Worm (Caenorhabditis elegans) whole organism, young adult: ENCODE data around the gene T13C5.2.

Experiments used
- B0019.2 ChIP-seq: fragments of 200-800 bp; sonication (Bioruptor generic); conservative IDR thresholded peaks from 2 replicates; pipeline ENCODE4 v1.3.6; 2022; ENCODE audit warnings: missing genetic modification reagents, missing genetic modification characterization, missing compliant biosample characterization
- C06A6.2 ChIP-seq: fragments of 200-800 bp; sonication (Bioruptor generic); conservative IDR thresholded peaks from 2 replicates; pipeline ENCODE4 v1.3.6; 2022; ENCODE audit warnings: missing genetic modification characterization, missing compliant biosample characterization
- C17E4.6 ChIP-seq: fragments of 200-800 bp; sonication (Bioruptor generic); IDR thresholded peaks from 2 replicates; pipeline ENCODE4 v1.3.6; 2022; ENCODE audit warnings: missing genetic modification reagents, missing genetic modification characterization, missing compliant biosample characterization
- F10E7.11 ChIP-seq: sonication (generic microtip); optimal IDR thresholded peaks from 2 replicates; lab custom pipeline; 2017; ENCODE audit warnings: mild to moderate bottlenecking, missing genetic modification characterization, moderate library complexity, missing compliant biosample characterization
- F22D6.2 ChIP-seq: sonication (generic microtip); optimal IDR thresholded peaks from 2 replicates; lab custom pipeline; 2016; ENCODE audit warnings: mild to moderate bottlenecking, missing genetic modification characterization, missing compliant biosample characterization
- F23B12.7 ChIP-seq: sonication (generic microtip); optimal IDR thresholded peaks from 2 replicates; lab custom pipeline; 2017; ENCODE audit warnings: missing genetic modification characterization, mild to moderate bottlenecking, missing compliant biosample characterization, antibody characterized with exemption, moderate library complexity; ENCODE audit not compliant: insufficient read depth
- F37B4.10 ChIP-seq: fragments of 200-800 bp; sonication (Bioruptor generic); IDR thresholded peaks from 2 replicates; pipeline ENCODE4 v1.3.6; 2022; ENCODE audit warnings: missing genetic modification characterization, missing compliant biosample characterization
- F57A8.1 ChIP-seq: fragments of 200-800 bp; sonication (Bioruptor generic); optimal IDR thresholded peaks from 2 replicates; lab custom pipeline; 2018; ENCODE audit warnings: mild to moderate bottlenecking, missing genetic modification characterization, moderate library complexity, missing compliant biosample characterization
- K12H6.12 ChIP-seq: fragments of 200-800 bp; sonication (Bioruptor generic); optimal IDR thresholded peaks from 2 replicates; lab custom pipeline; 2018; ENCODE audit warnings: mild to moderate bottlenecking, missing genetic modification characterization, missing compliant biosample characterization
- Y53F4B.3 ChIP-seq: fragments of 200-800 bp; sonication (Bioruptor generic); IDR thresholded peaks from 2 replicates; pipeline ENCODE4 v1.3.6; 2022; ENCODE audit warnings: missing genetic modification reagents, missing genetic modification characterization, missing compliant biosample characterization
- Y53G8AR.9 ChIP-seq: fragments of 200-800 bp; sonication (Bioruptor generic); conservative IDR thresholded peaks from 2 replicates; pipeline ENCODE4 v1.3.6; 2022; ENCODE audit warnings: missing genetic modification reagents, missing genetic modification characterization, missing compliant biosample characterization
- Y67H2A.10 ChIP-seq: fragments of 200-800 bp; sonication (Bioruptor generic); conservative IDR thresholded peaks from 2 replicates; pipeline ENCODE4 v1.3.6; 2022; ENCODE audit warnings: missing genetic modification reagents, missing genetic modification characterization, missing compliant biosample characterization
- aptf-3 ChIP-seq: fragments of 200-800 bp; sonication (Bioruptor generic); IDR thresholded peaks from 2 replicates; pipeline ENCODE4 v1.3.6; 2022; ENCODE audit warnings: missing genetic modification characterization, missing compliant biosample characterization
- attf-6 ChIP-seq: fragments of 200-800 bp; sonication (Bioruptor generic); IDR thresholded peaks from 2 replicates; pipeline ENCODE4 v1.3.6; 2022; ENCODE audit warnings: missing genetic modification reagents, missing genetic modification characterization, missing compliant biosample characterization
- bed-1 ChIP-seq: fragments of 200-800 bp; sonication (Bioruptor generic); IDR thresholded peaks from 2 replicates; pipeline ENCODE4 v1.3.6; 2022; ENCODE audit warnings: missing genetic modification reagents, missing genetic modification characterization, missing compliant biosample characterization
- bed-2 ChIP-seq: fragments of 200-800 bp; sonication (Bioruptor generic); IDR thresholded peaks from 2 replicates; pipeline ENCODE4 v1.3.6; 2022; ENCODE audit warnings: missing genetic modification reagents, missing genetic modification characterization, missing compliant biosample characterization
- ceh-100 ChIP-seq: fragments of 200-800 bp; sonication (Bioruptor generic); IDR thresholded peaks from 2 replicates; pipeline ENCODE4 v1.3.6; 2022; ENCODE audit warnings: missing genetic modification reagents, missing genetic modification characterization, missing compliant biosample characterization
- ceh-91 ChIP-seq: fragments of 200-800 bp; sonication (Bioruptor generic); IDR thresholded peaks from 2 replicates; pipeline ENCODE4 v1.3.6; 2022; ENCODE audit warnings: missing genetic modification reagents, missing genetic modification characterization, missing compliant biosample characterization
- chd-7 ChIP-seq: sonication (generic microtip); optimal IDR thresholded peaks from 2 replicates; lab custom pipeline; 2016; ENCODE audit warnings: mild to moderate bottlenecking, missing genetic modification characterization, moderate library complexity, missing compliant biosample characterization
- die-1 ChIP-seq: sonication (generic microtip); optimal IDR thresholded peaks from 2 replicates; lab custom pipeline; 2016; ENCODE audit warnings: missing genotype, mild to moderate bottlenecking, missing genetic modification characterization, missing compliant biosample characterization
- dox-1 ChIP-seq: fragments of 200-800 bp; sonication (Bioruptor generic); IDR thresholded peaks from 2 replicates; pipeline ENCODE4 v1.3.6; 2022; ENCODE audit warnings: missing genetic modification reagents, missing genetic modification characterization, missing compliant biosample characterization
- egl-18 ChIP-seq: fragments of 200-800 bp; sonication (Bioruptor generic); IDR thresholded peaks from 2 replicates; pipeline ENCODE4 v1.3.6; 2022; ENCODE audit warnings: missing genetic modification reagents, missing genetic modification characterization, missing compliant biosample characterization
- ets-4 ChIP-seq: fragments of 200-800 bp; sonication (Bioruptor generic); optimal IDR thresholded peaks from 2 replicates; lab custom pipeline; 2018; ENCODE audit warnings: mild to moderate bottlenecking, missing genetic modification characterization, missing compliant biosample characterization
- gei-17 ChIP-seq: fragments of 200-800 bp; sonication (Bioruptor generic); optimal IDR thresholded peaks from 2 replicates; lab custom pipeline; 2018; ENCODE audit warnings: mild to moderate bottlenecking, missing genetic modification characterization, missing compliant biosample characterization
- hlh-12 ChIP-seq: sonication (generic microtip); optimal IDR thresholded peaks from 2 replicates; lab custom pipeline; 2016; ENCODE audit warnings: missing genetic modification characterization, missing compliant biosample characterization
- hlh-26 ChIP-seq: fragments of 200-800 bp; sonication (Bioruptor generic); conservative IDR thresholded peaks from 2 replicates; pipeline ENCODE4 v1.3.6; 2022; ENCODE audit warnings: missing genetic modification reagents, missing genetic modification characterization, missing compliant biosample characterization
- hmg-1.2 ChIP-seq: fragments of 200-800 bp; sonication (Bioruptor generic); IDR thresholded peaks from 2 replicates; pipeline ENCODE4 v1.3.6; 2022; ENCODE audit warnings: missing genetic modification reagents, missing genetic modification characterization, missing compliant biosample characterization
- hmg-20 ChIP-seq: fragments of 200-800 bp; sonication (Bioruptor generic); IDR thresholded peaks from 2 replicates; pipeline ENCODE4 v1.3.6; 2022; ENCODE audit warnings: missing genetic modification reagents, missing genetic modification characterization, missing compliant biosample characterization
- lag-1 ChIP-seq: fragments of 200-800 bp; sonication (Bioruptor generic); IDR thresholded peaks from 2 replicates; pipeline ENCODE4 v1.3.6; 2022; ENCODE audit warnings: missing genetic modification reagents, missing genetic modification characterization, missing compliant biosample characterization
- let-526 ChIP-seq: fragments of 200-800 bp; sonication (Bioruptor generic); IDR thresholded peaks from 2 replicates; pipeline ENCODE4 v1.3.6; 2022; ENCODE audit warnings: missing genetic modification reagents, missing genetic modification characterization, missing compliant biosample characterization
- lin-35 ChIP-seq, 3 experiments: fragments of 150-350 bp in 2 of 3; sonication (generic microtip) in 1 of 3; optimal IDR thresholded peaks; 2 replicates each; lab custom pipeline; 2014 to 2018; ENCODE audit warnings: missing biosample characterization in 3 of 3, missing genetic modification characterization in 3 of 3, missing genetic modification reagents in 3 of 3
- lin-54 ChIP-seq: fragments of 200-800 bp; sonication (Bioruptor generic); optimal IDR thresholded peaks from 2 replicates; lab custom pipeline; 2018; ENCODE audit warnings: mild to moderate bottlenecking, missing genetic modification characterization, missing compliant biosample characterization
- lsl-1 ChIP-seq: fragments of 200-800 bp; sonication (Bioruptor generic); optimal IDR thresholded peaks from 2 replicates; lab custom pipeline; 2018; ENCODE audit warnings: mild to moderate bottlenecking, missing genetic modification characterization, moderate library complexity, missing compliant biosample characterization
- madf-10 ChIP-seq: sonication (generic microtip); optimal IDR thresholded peaks from 2 replicates; lab custom pipeline; 2016; ENCODE audit warnings: mild to moderate bottlenecking, missing genetic modification characterization, missing compliant biosample characterization
- madf-8 ChIP-seq: fragments of 200-800 bp; sonication (Bioruptor generic); conservative IDR thresholded peaks from 2 replicates; pipeline ENCODE4 v1.3.6; 2022; ENCODE audit warnings: missing genetic modification reagents, missing genetic modification characterization, missing compliant biosample characterization
- mcd-1 ChIP-seq: fragments of 200-800 bp; sonication (Bioruptor generic); IDR thresholded peaks from 2 replicates; pipeline ENCODE4 v1.3.6; 2022; ENCODE audit warnings: missing genetic modification reagents, missing genetic modification characterization, missing compliant biosample characterization
- nhr-120 ChIP-seq: fragments of 200-800 bp; sonication (Bioruptor generic); IDR thresholded peaks from 2 replicates; pipeline ENCODE4 v1.3.6; 2022; ENCODE audit warnings: missing genetic modification characterization, missing compliant biosample characterization
- nhr-179 ChIP-seq: sonication (generic microtip); optimal IDR thresholded peaks from 2 replicates; lab custom pipeline; 2016; ENCODE audit warnings: mild to moderate bottlenecking, missing genetic modification characterization, missing compliant biosample characterization
- rcor-1 ChIP-seq: fragments of 200-800 bp; sonication (Bioruptor generic); IDR thresholded peaks from 2 replicates; pipeline ENCODE4 v1.3.6; 2022; ENCODE audit warnings: missing genetic modification reagents, missing genetic modification characterization, missing compliant biosample characterization
- rec-8 ChIP-seq, 2 experiments: sonication (generic microtip); optimal IDR thresholded peaks; 2 replicates each; lab custom pipeline; 2016; ENCODE audit warnings: mild to moderate bottlenecking in 2 of 2, missing genetic modification characterization in 2 of 2, missing genetic modification reagents in 2 of 2, missing genotype in 2 of 2, missing biosample characterization in 1 of 2, missing compliant biosample characterization in 1 of 2, moderate library complexity in 1 of 2
- rpc-1 ChIP-seq, 2 experiments: fragments of 150-350 bp in 1 of 2; sonication (generic microtip) in 1 of 2; optimal IDR thresholded peaks; 2 replicates each; lab custom pipeline; 2014 to 2018; ENCODE audit warnings: missing biosample characterization in 1 of 2, missing genetic modification characterization in 1 of 2, missing genetic modification reagents in 1 of 2, missing genotype in 1 of 2
- sdz-38 ChIP-seq: sonication (generic microtip); optimal IDR thresholded peaks from 2 replicates; lab custom pipeline; 2016; ENCODE audit warnings: missing genotype, missing genetic modification characterization, missing compliant biosample characterization
- sea-2 ChIP-seq: fragments of 200-800 bp; sonication (Bioruptor generic); IDR thresholded peaks from 2 replicates; pipeline ENCODE4 v1.3.6; 2022; ENCODE audit warnings: missing genetic modification characterization, missing compliant biosample characterization
- snpc-1.3 ChIP-seq: sonication (generic microtip); optimal IDR thresholded peaks from 2 replicates; lab custom pipeline; 2017; ENCODE audit warnings: missing genetic modification characterization, mild to moderate bottlenecking, missing compliant biosample characterization, antibody characterized with exemption, moderate library complexity, missing genotype, missing genetic modification reagents; ENCODE audit not compliant: insufficient read depth
- tbp1 ChIP-seq: fragments of 200-800 bp; sonication (Bioruptor generic); optimal IDR thresholded peaks from 2 replicates; lab custom pipeline; 2018; ENCODE audit warnings: mild to moderate bottlenecking, missing genetic modification characterization, missing compliant biosample characterization
- unc-130 ChIP-seq: sonication (generic microtip); optimal IDR thresholded peaks from 2 replicates; lab custom pipeline; 2016; ENCODE audit warnings: missing genetic modification reagents, missing genetic modification characterization, missing compliant biosample characterization

The T13C5.2 gene

ce11 chrX:6207687-6208088, 22.9 kb downstream of the T13C5.2 start, which contains the start of gene T13C5.6 (continued):
- TF ChIP-seq bed-2 (GFP tag; lab: Robert Waterston, UW): peak; percentile 76; the same call in 1 of the 2 replicates
- TF ChIP-seq die-1 (tag; lab: Kevin White, UChicago): peak; percentile 88
- TF ChIP-seq lsl-1 (GFP tag; lab: Kevin White, UChicago): peak; percentile 22
- peak; percentile 91 for TF ChIP-seq rpc-1 (optimal IDR thresholded peaks at IDR 0.05; lab: Kevin White, UChicago)
- TF ChIP-seq rpc-1 (tag; optimal IDR thresholded peaks at IDR 0.05; lab: Kevin White, UChicago): peak; percentile 70
- TF ChIP-seq lin-54: peak; percentile 69
- peak; percentile 92 for TF ChIP-seq tbp1
- TF ChIP-seq let-526 (GFP tag; lab: Robert Waterston, UW): peak; percentile 87; the same call in 1 of the 2 replicates
- peak; percentile 72; the same call in 1 of the 2 replicates for TF ChIP-seq Y53G8AR.9 (GFP tag; lab: Robert Waterston, UW)
- TF ChIP-seq K12H6.12 (tag; lab: Kevin White, UChicago): peak; percentile 95
- TF ChIP-seq hmg-20 (GFP tag; lab: Robert Waterston, UW): peak; percentile 85
- peak; percentile 83 for TF ChIP-seq F22D6.2 (tag; lab: Kevin White, UChicago)
- peak; percentile 48; the same call in 1 of the 2 replicates for TF ChIP-seq ceh-100 (GFP tag; lab: Robert Waterston, UW)
- TF ChIP-seq rec-8 (tag; optimal IDR thresholded peaks at IDR 0.05; lab: Kevin White, UChicago): peak; percentile 78 to 93
- TF ChIP-seq aptf-3 (GFP tag; lab: Robert Waterston, UW): peak; percentile 66; the same call in 1 of the 2 replicates
- peak; percentile 93 for TF ChIP-seq chd-7
- 0 out of 2 replicates have a peak, but pooled peaks have one; percentile 66 for TF ChIP-seq F37B4.10 (GFP tag; lab: Robert Waterston, UW)
- peak; percentile 77 for TF ChIP-seq F57A8.1 (GFP tag; lab: Kevin White, UChicago)
- TF ChIP-seq F23B12.7 (tag; lab: Kevin White, UChicago): peak; percentile 84
- peak; percentile 87 for TF ChIP-seq gei-17
- TF ChIP-seq lag-1: no peak
- TF ChIP-seq hlh-12 (tag; lab: Kevin White, UChicago): peak; percentile 20
- TF ChIP-seq egl-18 (GFP tag; lab: Robert Waterston, UW): peak; percentile 65; the same call in 1 of the 2 replicates
- peak; percentile 74 for TF ChIP-seq mcd-1
- peak; percentile 75; the same call in 1 of the 2 replicates for TF ChIP-seq C06A6.2 (GFP tag; lab: Robert Waterston, UW)
- no peak for TF ChIP-seq B0019.2
- no peak for TF ChIP-seq madf-8 (GFP tag; lab: Robert Waterston, UW)
- peak; percentile 76 for TF ChIP-seq unc-130 (GFP tag; lab: Kevin White, UChicago)
- TF ChIP-seq ceh-91 (GFP tag; lab: Robert Waterston, UW): no peak
- no peak for TF ChIP-seq F10E7.11 (tag; lab: Kevin White, UChicago)
- peak; percentile 79 for TF ChIP-seq nhr-179
- peak; percentile 93 for TF ChIP-seq dox-1 (GFP tag; lab: Robert Waterston, UW)
- peak; percentile 89 for TF ChIP-seq rcor-1
- peak; percentile 26; the same call in 1 of the 2 replicates for TF ChIP-seq C17E4.6
- 0 out of 2 replicates have a peak, but pooled peaks have one; percentile 26 for TF ChIP-seq Y67H2A.10 (GFP tag; lab: Robert Waterston, UW)
- peak; percentile 82 for TF ChIP-seq hmg-1.2 (GFP tag; lab: Robert Waterston, UW)
- TF ChIP-seq nhr-120 (GFP tag; lab: Robert Waterston, UW): peak; percentile 72; the same call in 1 of the 2 replicates
- peak; percentile 92; the same call in 1 of the 2 replicates for TF ChIP-seq bed-1 (GFP tag; lab: Robert Waterston, UW)
- peak; percentile 85 for TF ChIP-seq madf-10 (tag; lab: Kevin White, UChicago)
- no peak for TF ChIP-seq sea-2 (GFP tag; lab: Robert Waterston, UW)
- TF ChIP-seq Y53F4B.3 (GFP tag; lab: Robert Waterston, UW): no peak
- 0 out of 2 replicates have a peak, but pooled peaks have one; percentile 43 for TF ChIP-seq hlh-26
- peak; percentile 81 for TF ChIP-seq snpc-1.3 (tag; lab: Kevin White, UChicago)
- TF ChIP-seq attf-6: no peak
- TF ChIP-seq lin-35 (GFP tag; optimal IDR thresholded peaks at IDR 0.05; lab: Kevin White, UChicago): peak in 1 of 3 experiments; percentile 58
- peak; percentile 61 for TF ChIP-seq sdz-38 (tag; lab: Kevin White, UChicago)
- TF ChIP-seq ets-4 (GFP tag; lab: Kevin White, UChicago): peak; percentile 90
- TF ChIP-seq, all 124 proteins: peak for 101
